Worm (Caenorhabditis elegans): ENCODE results near the gene srx-118.

srx-118 gene

DNA sequence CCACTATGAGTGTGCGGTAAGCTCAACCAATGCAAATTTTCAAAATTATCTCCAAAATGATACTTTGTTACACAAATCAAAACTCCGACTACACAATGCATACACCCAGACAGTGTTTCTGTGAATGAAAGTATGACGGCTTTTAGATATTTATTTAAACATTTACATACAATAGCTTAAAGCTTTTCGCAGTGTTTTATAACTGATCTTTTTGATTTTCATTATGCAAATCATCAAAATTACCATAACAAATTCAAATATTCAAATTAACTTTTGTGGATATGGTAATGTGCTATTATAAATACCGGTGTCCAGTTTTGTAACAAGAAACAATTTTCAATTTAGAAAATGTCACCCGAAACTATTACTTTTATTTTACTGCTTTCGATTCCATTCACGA, 20.8 kb downstream of the srx-118 start, which contains the start of the genes F49C5.5 and F49C5.10:
TSS of gene F49C5.5 (minus strand) at position 101 of the 400 bp plus-strand sequence.
TSS of gene F49C5.10 (plus strand) at position 344 of the 400 bp plus-strand sequence.
- TF ChIP-seq tbx-11 (GFP tag; IDR thresholded peaks at IDR 0.05) (no peak), F13C5.2 (tag; optimal IDR thresholded peaks at IDR 0.05) (no peak), tbx-37 (GFP tag; conservative IDR thresholded peaks at IDR 0.05) (no peak), pes-1 (GFP tag; IDR thresholded peaks at IDR 0.05) (no peak), aly-1 (tag; optimal IDR thresholded peaks at IDR 0.05) (no peak), flt-1 (GFP tag; IDR thresholded peaks at IDR 0.05) (no peak), sea-1 (GFP tag; conservative IDR thresholded peaks at IDR 0.05) (no peak)

DNA sequence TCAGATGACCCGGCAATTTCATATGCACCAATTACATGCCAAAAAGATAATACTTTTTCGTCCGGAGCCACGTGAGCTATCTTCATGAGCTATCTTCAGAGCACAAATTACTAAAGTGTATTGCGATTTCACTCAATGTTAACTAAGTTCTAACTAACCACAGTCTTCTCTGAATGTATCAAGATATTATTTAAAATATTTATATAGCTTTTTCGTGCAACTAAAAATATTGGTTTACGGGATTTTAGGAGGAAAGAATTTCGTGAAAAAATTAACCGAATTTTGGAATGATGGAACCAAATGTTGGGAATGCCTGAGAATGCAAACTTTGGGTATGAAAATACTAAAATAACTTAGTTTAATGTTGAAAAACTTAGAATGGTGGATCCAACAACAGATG, 21.9 kb downstream of the srx-118 start, which contains the start of gene F49C5.16:
TSS of gene F49C5.16 (plus strand) at position 301 of the 400 bp plus-strand sequence.
- TF ChIP-seq hnd-1 (tag; optimal IDR thresholded peaks at IDR 0.05) (no peak), flt-1 (GFP tag; IDR thresholded peaks at IDR 0.05) (no peak), ceh-13 (GFP tag; optimal IDR thresholded peaks at IDR 0.05) (no peak), ceh-36 (tag; optimal IDR thresholded peaks at IDR 0.05) (no peak), sea-1 (GFP tag; conservative IDR thresholded peaks at IDR 0.05) (no peak), aly-1 (tag; optimal IDR thresholded peaks at IDR 0.05) (no peak), hmbx-1 (tag; optimal IDR thresholded peaks at IDR 0.05) (no peak), tra-4 (tag; optimal IDR thresholded peaks at IDR 0.05) (no peak), pes-1 (GFP tag; IDR thresholded peaks at IDR 0.05) (no peak), hmg-4 (GFP tag; optimal IDR thresholded peaks at IDR 0.05) (no peak), tbx-11 (GFP tag; IDR thresholded peaks at IDR 0.05) (no peak), tbx-37 (GFP tag; conservative IDR thresholded peaks at IDR 0.05) (no peak), scrt-1 (GFP tag; IDR thresholded peaks at IDR 0.05) (no peak), F13C5.2 (tag; optimal IDR thresholded peaks at IDR 0.05) (no peak), ama-1 (optimal IDR thresholded peaks at IDR 0.05) (no peak), B0310.2 (tag; optimal IDR thresholded peaks at IDR 0.05) (no peak), ets-7 (tag; optimal IDR thresholded peaks at IDR 0.05) (no peak)

DNA sequence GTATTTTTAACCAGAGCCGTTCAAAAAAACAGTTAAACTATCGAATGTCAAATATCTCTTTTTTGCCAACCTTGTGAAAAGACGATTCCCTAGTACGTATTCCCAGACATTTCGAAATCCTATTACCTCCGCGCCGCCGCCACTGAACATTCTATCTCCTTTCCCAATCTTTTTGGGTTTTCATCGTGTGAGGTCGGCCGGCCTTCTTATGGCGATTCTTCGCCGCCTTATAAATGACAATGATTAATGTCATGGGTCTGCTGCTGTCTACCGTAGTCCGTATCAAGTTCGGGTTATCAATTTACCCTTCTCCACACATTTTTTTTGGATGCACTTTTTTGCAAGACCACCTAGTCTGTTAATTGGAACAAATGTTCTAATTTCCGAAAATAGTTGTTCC, 24.0 kb downstream of the srx-118 start:
- no peak for TF ChIP-seq ceh-13 (GFP tag; optimal IDR thresholded peaks at IDR 0.05)
- no peak for TF ChIP-seq pes-1 (GFP tag; IDR thresholded peaks at IDR 0.05)
- TF ChIP-seq tbx-37 (GFP tag; conservative IDR thresholded peaks at IDR 0.05), result no peak
- TF ChIP-seq hmbx-1 (tag; optimal IDR thresholded peaks at IDR 0.05), result no peak
- TF ChIP-seq hnd-1 (tag; optimal IDR thresholded peaks at IDR 0.05), result no peak
- TF ChIP-seq sea-1 (GFP tag; conservative IDR thresholded peaks at IDR 0.05), result no peak
- no peak for TF ChIP-seq ama-1 (optimal IDR thresholded peaks at IDR 0.05)
- no peak for TF ChIP-seq aly-1 (tag; optimal IDR thresholded peaks at IDR 0.05)

DNA sequence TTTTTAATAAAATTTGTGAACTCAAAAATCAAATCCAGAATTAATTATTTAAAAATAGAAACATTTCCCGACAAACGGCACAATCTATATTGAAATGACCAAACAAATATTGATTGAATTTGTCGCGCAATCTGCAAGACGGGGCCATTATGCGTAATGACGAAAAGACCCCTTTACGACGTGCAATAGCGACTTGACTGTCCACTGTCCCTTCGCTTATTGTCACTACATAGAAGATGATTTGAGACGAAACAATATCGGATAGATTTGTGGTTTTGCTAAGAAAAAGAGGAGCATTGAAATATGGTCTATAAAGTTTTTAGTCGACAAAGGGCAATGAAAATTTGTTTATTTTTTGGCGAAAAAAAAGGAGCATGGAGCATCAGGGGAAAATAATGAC, 25.3 kb downstream of the srx-118 start:
- TF ChIP-seq ceh-13 (GFP tag; optimal IDR thresholded peaks at IDR 0.05), result no peak
- no peak for TF ChIP-seq pes-1 (GFP tag; IDR thresholded peaks at IDR 0.05)
- no peak for TF ChIP-seq ets-7 (tag; optimal IDR thresholded peaks at IDR 0.05)
- TF ChIP-seq hnd-1 (tag; optimal IDR thresholded peaks at IDR 0.05), result no peak
- TF ChIP-seq F13C5.2 (tag; optimal IDR thresholded peaks at IDR 0.05), result no peak
- TF ChIP-seq tbx-11 (GFP tag; IDR thresholded peaks at IDR 0.05), result no peak
- no peak for TF ChIP-seq ceh-36 (tag; optimal IDR thresholded peaks at IDR 0.05)
- TF ChIP-seq tbx-37 (GFP tag; conservative IDR thresholded peaks at IDR 0.05), result no peak
- TF ChIP-seq scrt-1 (GFP tag; IDR thresholded peaks at IDR 0.05), result no peak
- TF ChIP-seq aly-1 (tag; optimal IDR thresholded peaks at IDR 0.05), result no peak

DNA sequence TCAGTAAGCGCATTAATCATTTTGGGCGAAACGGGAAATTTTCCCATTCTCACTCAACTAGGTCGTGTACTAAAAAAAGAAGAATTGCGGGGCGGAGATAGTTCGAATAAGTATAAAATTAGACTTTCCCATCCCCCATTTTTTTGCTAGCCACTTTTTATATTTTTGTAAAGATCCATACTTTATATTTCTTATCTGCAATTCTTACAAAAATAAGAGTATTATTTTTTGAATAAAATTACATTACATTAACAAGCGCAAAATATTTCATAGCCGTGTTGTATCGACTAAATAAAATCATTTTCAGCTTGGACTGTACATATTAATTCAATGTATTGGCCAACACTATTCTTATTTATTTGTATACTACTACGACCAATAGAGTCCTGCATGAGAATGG, 30.0 kb downstream of the srx-118 start, which contains the start of gene F49C5.11:
TSS of gene F49C5.11 (plus strand) at position 301 of the 400 bp plus-strand sequence.
- no peak for TF ChIP-seq F13C5.2 (tag; optimal IDR thresholded peaks at IDR 0.05)
- TF ChIP-seq hmbx-1 (tag; optimal IDR thresholded peaks at IDR 0.05), result no peak
- TF ChIP-seq ama-1 (optimal IDR thresholded peaks at IDR 0.05), result no peak
- no peak for TF ChIP-seq pes-1 (GFP tag; IDR thresholded peaks at IDR 0.05)
- TF ChIP-seq ceh-13 (GFP tag; optimal IDR thresholded peaks at IDR 0.05), result no peak
- TF ChIP-seq hnd-1 (tag; optimal IDR thresholded peaks at IDR 0.05), result no peak
- no peak for TF ChIP-seq ceh-36 (tag; optimal IDR thresholded peaks at IDR 0.05)
- no peak for TF ChIP-seq sea-1 (GFP tag; conservative IDR thresholded peaks at IDR 0.05)
- no peak for TF ChIP-seq hmg-4 (GFP tag; optimal IDR thresholded peaks at IDR 0.05)
- TF ChIP-seq aly-1 (tag; optimal IDR thresholded peaks at IDR 0.05), result no peak
- TF ChIP-seq tbx-11 (GFP tag; IDR thresholded peaks at IDR 0.05), result no peak
- no peak for TF ChIP-seq tbx-37 (GFP tag; conservative IDR thresholded peaks at IDR 0.05)
- TF ChIP-seq tra-4 (tag; optimal IDR thresholded peaks at IDR 0.05), result no peak
- TF ChIP-seq flt-1 (GFP tag; IDR thresholded peaks at IDR 0.05), result no peak

DNA sequence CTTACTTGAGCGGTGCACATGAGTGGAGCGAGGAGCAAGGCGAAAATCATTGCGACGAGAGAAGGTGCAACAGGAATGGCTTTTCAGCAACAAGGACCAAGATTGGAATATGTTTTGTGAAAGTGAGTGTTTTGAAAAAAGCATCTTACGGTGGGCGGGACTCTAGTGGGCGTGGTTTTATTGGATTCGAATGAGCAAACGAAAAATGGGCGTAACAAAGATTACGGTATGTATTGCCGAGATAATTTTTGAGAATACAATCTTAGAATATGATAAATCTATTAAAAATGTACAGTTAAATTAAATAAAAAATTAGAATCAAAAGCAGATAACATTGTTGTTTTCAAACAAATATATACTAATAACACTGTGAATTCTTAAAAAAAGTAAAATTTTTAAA, 34.6 kb downstream of the srx-118 start, which contains the start of gene F49C5.12:
TSS of gene F49C5.12 (minus strand) at position 101 of the 400 bp plus-strand sequence.
- TF ChIP-seq hmg-4 (GFP tag; optimal IDR thresholded peaks at IDR 0.05) (no peak), tbx-11 (GFP tag; IDR thresholded peaks at IDR 0.05) (no peak), flt-1 (GFP tag; IDR thresholded peaks at IDR 0.05) (no peak), aly-1 (tag; optimal IDR thresholded peaks at IDR 0.05) (no peak), sea-1 (GFP tag; conservative IDR thresholded peaks at IDR 0.05) (no peak), ama-1 (optimal IDR thresholded peaks at IDR 0.05) (no peak), ets-7 (tag; optimal IDR thresholded peaks at IDR 0.05) (no peak), scrt-1 (GFP tag; IDR thresholded peaks at IDR 0.05) (no peak), B0310.2 (tag; optimal IDR thresholded peaks at IDR 0.05) (no peak), pes-1 (GFP tag; IDR thresholded peaks at IDR 0.05) (no peak), tbx-37 (GFP tag; conservative IDR thresholded peaks at IDR 0.05) (no peak), ceh-13 (GFP tag; optimal IDR thresholded peaks at IDR 0.05) (no peak), tra-4 (tag; optimal IDR thresholded peaks at IDR 0.05) (no peak), F13C5.2 (tag; optimal IDR thresholded peaks at IDR 0.05) (no peak), hmbx-1 (tag; optimal IDR thresholded peaks at IDR 0.05) (no peak), ceh-36 (tag; optimal IDR thresholded peaks at IDR 0.05) (no peak)

DNA sequence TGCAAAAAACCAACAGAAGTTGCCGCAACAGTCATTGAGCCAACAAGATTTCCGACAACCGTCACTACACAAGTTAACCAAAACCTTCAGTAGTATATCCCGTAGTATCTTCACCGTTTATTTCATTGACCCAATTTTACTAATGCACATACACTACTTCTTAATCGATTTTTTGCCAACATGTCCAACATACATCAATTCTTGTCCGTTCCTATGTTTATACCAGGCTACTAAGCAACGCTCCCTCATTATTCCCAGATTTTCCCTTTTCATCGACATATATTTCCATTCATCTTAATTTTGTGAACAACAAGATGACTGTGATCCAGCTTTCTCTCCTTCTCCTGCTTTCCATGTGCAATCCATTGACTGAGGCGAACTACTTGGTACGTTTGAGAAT, 40.2 kb downstream of the srx-118 start, which contains the start of gene F49C5.7:
TSS of gene F49C5.7 (plus strand) at position 301 of the 400 bp plus-strand sequence.
- no peak for TF ChIP-seq F13C5.2 (tag; optimal IDR thresholded peaks at IDR 0.05)
- TF ChIP-seq ets-7 (tag; optimal IDR thresholded peaks at IDR 0.05), result no peak
- TF ChIP-seq pes-1 (GFP tag; IDR thresholded peaks at IDR 0.05), result no peak
- TF ChIP-seq aly-1 (tag; optimal IDR thresholded peaks at IDR 0.05), result no peak
- no peak for TF ChIP-seq ceh-36 (tag; optimal IDR thresholded peaks at IDR 0.05)
- TF ChIP-seq hmbx-1 (tag; optimal IDR thresholded peaks at IDR 0.05), result no peak
- no peak for TF ChIP-seq B0310.2 (tag; optimal IDR thresholded peaks at IDR 0.05)
- TF ChIP-seq ceh-13 (GFP tag; optimal IDR thresholded peaks at IDR 0.05), result no peak
- TF ChIP-seq hmg-4 (GFP tag; optimal IDR thresholded peaks at IDR 0.05), result no peak

Data from whole organism, early embryonic.